Worm (Caenorhabditis elegans): ENCODE results near the gene C37E2.10.

The C37E2.10 gene

ce11 chrX:14146740-14147140 is 32.0 kb upstream of the C37E2.10 start (continued):
- TF ChIP-seq lin-15B (tag; optimal IDR thresholded peaks at IDR 0.05) (no peak), nhr-6 (tag; optimal IDR thresholded peaks at IDR 0.05) (peak; percentile 90), zip-11 (GFP tag; IDR thresholded peaks at IDR 0.05) (no peak), unc-39 (tag; optimal IDR thresholded peaks at IDR 0.05) (no peak), ztf-11 (tag; optimal IDR thresholded peaks at IDR 0.05) (no peak), rbr-2 (tag; optimal IDR thresholded peaks at IDR 0.05) (peak; percentile 80), ceh-44 (GFP tag; IDR thresholded peaks at IDR 0.05) (no peak), egl-27 (tag; optimal IDR thresholded peaks at IDR 0.05) (no peak), mxl-3 (GFP tag; optimal IDR thresholded peaks at IDR 0.05) (peak; percentile 44), zip-2 (tag; optimal IDR thresholded peaks at IDR 0.05) (peak; percentile 17), ceh-28 (tag; optimal IDR thresholded peaks at IDR 0.05) (peak; percentile 32), spr-3 (GFP tag; optimal IDR thresholded peaks at IDR 0.05) (no peak), egl-43 (GFP tag; IDR thresholded peaks at IDR 0.05) (no peak), saeg-2 (GFP tag; IDR thresholded peaks at IDR 0.05) (no peak), vab-7 (GFP tag; IDR thresholded peaks at IDR 0.05) (0 out of 2 replicates have a peak, but pooled peaks have one; percentile 21), zfp-3 (GFP tag; conservative IDR thresholded peaks at IDR 0.05) (no peak), dve-1 (tag; optimal IDR thresholded peaks at IDR 0.05; ENCODE audit: insufficient read depth) (peak; percentile 91), nhr-42 (GFP tag; IDR thresholded peaks at IDR 0.05) (peak; percentile 41; the same call in 1 of the 2 replicates), unc-62 (GFP tag; optimal IDR thresholded peaks at IDR 0.05 in 1 of 2) (peak in 1 of 2 experiments; percentile 96), unc-62 (tag; optimal IDR thresholded peaks at IDR 0.05) (no peak), lin-29 (GFP tag; IDR thresholded peaks at IDR 0.05) (no peak), lsy-2 (tag; optimal IDR thresholded peaks at IDR 0.05) (peak; percentile 44 to 75), F49E8.2 (tag; optimal IDR thresholded peaks at IDR 0.05; ENCODE audit: borderline replicate concordance) (no peak), cey-2 (tag; optimal IDR thresholded peaks at IDR 0.05; ENCODE audit: borderline replicate concordance, insufficient read depth) (no peak), jun-1 (tag; optimal IDR thresholded peaks at IDR 0.05) (no peak), nhr-25 (tag; optimal IDR thresholded peaks at IDR 0.05; ENCODE audit: borderline replicate concordance, insufficient read depth) (peak; percentile 46), daf-19 (GFP tag; conservative IDR thresholded peaks at IDR 0.05) (no peak), nhr-41 (GFP tag; IDR thresholded peaks at IDR 0.05) (0 out of 2 replicates have a peak, but pooled peaks have one; percentile 33), pha-4 (GFP tag; IDR thresholded peaks at IDR 0.05) (0 out of 2 replicates have a peak, but pooled peaks have one; percentile 29), pha-4 (tag; optimal IDR thresholded peaks at IDR 0.05) (peak; percentile 93), Y105C5A.15 (GFP tag; IDR thresholded peaks at IDR 0.05) (no peak), nhr-77 (tag; optimal IDR thresholded peaks at IDR 0.05) (peak; percentile 84), lin-13 (GFP tag; optimal IDR thresholded peaks at IDR 0.05) (no peak), mep-1 (tag; optimal IDR thresholded peaks at IDR 0.05) (peak; percentile 88), F44E2.7 (GFP tag; IDR thresholded peaks at IDR 0.05) (no peak), mdl-1 (tag; optimal IDR thresholded peaks at IDR 0.05) (peak; percentile 63 to 89), daf-8 (GFP tag; IDR thresholded peaks at IDR 0.05) (no peak), lir-3 (tag; optimal IDR thresholded peaks at IDR 0.05) (no peak), tra-1 (GFP tag; IDR thresholded peaks at IDR 0.05) (peak; percentile 69), daf-16 (GFP tag; optimal IDR thresholded peaks at IDR 0.05) (peak in 1 of 2 experiments; percentile 86), daf-16 (tag; optimal IDR thresholded peaks at IDR 0.05) (peak; percentile 99), nhr-76 (tag; optimal IDR thresholded peaks at IDR 0.05) (no peak), lim-7 (GFP tag; IDR thresholded peaks at IDR 0.05) (no peak), pqm-1 (tag; optimal IDR thresholded peaks at IDR 0.05) (no peak), dpl-1 (GFP tag; optimal IDR thresholded peaks at IDR 0.05) (peak; percentile 54), unc-130 (GFP tag; optimal IDR thresholded peaks at IDR 0.05) (no peak), fos-1 (tag; optimal IDR thresholded peaks at IDR 0.05) (no peak), nhr-10 (tag; optimal IDR thresholded peaks at IDR 0.05) (no peak), F26F4.8 (GFP tag; conservative IDR thresholded peaks at IDR 0.05) (no peak), skn-1 (tag; optimal IDR thresholded peaks at IDR 0.05) (no peak), nhr-102 (tag; optimal IDR thresholded peaks at IDR 0.05) (peak; percentile 22), nhr-237 (tag; optimal IDR thresholded peaks at IDR 0.05) (no peak), zfp-2 (tag; optimal IDR thresholded peaks at IDR 0.05) (no peak)

Data from whole organism, L4 larva.